Worm (Caenorhabditis elegans) whole organism, L2 larva: ENCODE data around the gene srw-16.

Source experiments
- C34F6.9 ChIP-seq: fragments of 150-350 bp; optimal IDR thresholded peaks from 2 replicates; lab custom pipeline; 2014; ENCODE audit warnings: missing biosample characterization, missing genetic modification characterization
- R02D3.7 ChIP-seq: fragments of 150-350 bp; optimal IDR thresholded peaks from 2 replicates; lab custom pipeline; 2014; ENCODE audit warnings: missing biosample characterization, missing genetic modification characterization
- Y55F3AM.14 ChIP-seq: fragments of 200-800 bp; sonication (Bioruptor generic); optimal IDR thresholded peaks from 2 replicates; lab custom pipeline; 2018; ENCODE audit warnings: mild to moderate bottlenecking, missing genetic modification characterization, missing compliant biosample characterization
- aly-2 ChIP-seq: fragments of 150-350 bp; optimal IDR thresholded peaks from 2 replicates; lab custom pipeline; 2014; ENCODE audit warnings: missing biosample characterization, missing genetic modification characterization
- blmp-1 ChIP-seq: sonication (generic microtip); optimal IDR thresholded peaks from 2 replicates; lab custom pipeline; 2017; ENCODE audit warnings: missing genetic modification characterization, mild to moderate bottlenecking, missing compliant biosample characterization, antibody characterized with exemption, moderate library complexity; ENCODE audit not compliant: insufficient read depth
- ceh-16 ChIP-seq: fragments of 150-350 bp; optimal IDR thresholded peaks from 2 replicates; lab custom pipeline; 2014; ENCODE audit warnings: missing biosample characterization, missing genetic modification characterization
- ceh-82 ChIP-seq: fragments of 150-350 bp; optimal IDR thresholded peaks from 2 replicates; lab custom pipeline; 2014; ENCODE audit warnings: missing biosample characterization, missing genetic modification characterization
- crh-2 ChIP-seq: sonication (generic microtip); optimal IDR thresholded peaks from 2 replicates; lab custom pipeline; 2017; ENCODE audit warnings: missing biosample characterization, missing genetic modification characterization
- dmd-4 ChIP-seq: sonication (generic microtip); optimal IDR thresholded peaks from 2 replicates; lab custom pipeline; 2017; ENCODE audit warnings: missing biosample characterization, missing genetic modification characterization
- egl-27 ChIP-seq: sonication (generic microtip); optimal IDR thresholded peaks from 3 replicates; lab custom pipeline; 2017; ENCODE audit warnings: missing biosample characterization, missing genetic modification reagents, missing genetic modification characterization
- elt-1 ChIP-seq: fragments of 150-350 bp; optimal IDR thresholded peaks from 2 replicates; lab custom pipeline; 2014; ENCODE audit warnings: missing biosample characterization, missing genetic modification characterization
- elt-3 ChIP-seq: sonication (generic microtip); optimal IDR thresholded peaks from 2 replicates; lab custom pipeline; 2017; ENCODE audit warnings: missing biosample characterization, missing genetic modification characterization
- fos-1 ChIP-seq: fragments of 150-350 bp; optimal IDR thresholded peaks from 2 replicates; lab custom pipeline; 2014; ENCODE audit warnings: missing biosample characterization, missing genetic modification characterization
- gmeb-1 ChIP-seq: fragments of 150-350 bp; optimal IDR thresholded peaks from 2 replicates; lab custom pipeline; 2014; ENCODE audit warnings: missing biosample characterization, missing genetic modification characterization
- lin-11 ChIP-seq: fragments of 150-350 bp; sonication (generic microtip); optimal IDR thresholded peaks from 2 replicates; lab custom pipeline; 2014; ENCODE audit warnings: missing biosample characterization, missing genetic modification characterization, inconsistent platforms, mixed read lengths
- lin-13 ChIP-seq: fragments of 150-350 bp; optimal IDR thresholded peaks from 2 replicates; lab custom pipeline; 2014; ENCODE audit warnings: missing biosample characterization, missing genetic modification reagents, missing genetic modification characterization
- lin-39 ChIP-seq: fragments of 150-350 bp; optimal IDR thresholded peaks from 2 replicates; lab custom pipeline; 2014; ENCODE audit warnings: missing biosample characterization, missing genetic modification reagents, missing genetic modification characterization
- mab-5 ChIP-seq: fragments of 150-350 bp; optimal IDR thresholded peaks from 2 replicates; lab custom pipeline; 2014; ENCODE audit warnings: missing biosample characterization, missing genetic modification characterization
- mbf-1 ChIP-seq: sonication (generic microtip); optimal IDR thresholded peaks from 2 replicates; lab custom pipeline; 2017; ENCODE audit warnings: missing biosample characterization, missing genetic modification characterization
- mdl-1 ChIP-seq, 2 experiments: fragments of 150-350 bp in 1 of 2; sonication (generic microtip) in 1 of 2; optimal IDR thresholded peaks; 2 replicates each; lab custom pipeline; 2017; ENCODE audit warnings: missing biosample characterization in 2 of 2, missing genetic modification characterization in 2 of 2
- nhr-10 ChIP-seq: sonication (generic microtip); optimal IDR thresholded peaks from 2 replicates; lab custom pipeline; 2017; ENCODE audit warnings: missing biosample characterization, missing genetic modification characterization
- nhr-11 ChIP-seq: fragments of 150-350 bp; optimal IDR thresholded peaks from 2 replicates; lab custom pipeline; 2014; ENCODE audit warnings: missing biosample characterization, missing genetic modification characterization
- nhr-21 ChIP-seq: fragments of 150-350 bp; optimal IDR thresholded peaks from 2 replicates; lab custom pipeline; 2014; ENCODE audit warnings: missing biosample characterization, missing genetic modification characterization
- nhr-23 ChIP-seq: fragments of 150-350 bp; optimal IDR thresholded peaks from 2 replicates; lab custom pipeline; 2014; ENCODE audit warnings: missing biosample characterization, missing genetic modification reagents, missing genetic modification characterization
- nhr-237 ChIP-seq: fragments of 150-350 bp; optimal IDR thresholded peaks from 2 replicates; lab custom pipeline; 2014; ENCODE audit warnings: missing biosample characterization, missing genetic modification characterization
- nhr-25 ChIP-seq: fragments of 150-350 bp; sonication (generic microtip); optimal IDR thresholded peaks from 3 replicates; lab custom pipeline; 2014; ENCODE audit warnings: missing biosample characterization, missing genetic modification characterization
- nhr-6 ChIP-seq: fragments of 150-350 bp; optimal IDR thresholded peaks from 2 replicates; lab custom pipeline; 2014; ENCODE audit warnings: missing biosample characterization, missing genetic modification characterization
- peb-1 ChIP-seq: fragments of 150-350 bp; optimal IDR thresholded peaks from 2 replicates; lab custom pipeline; 2014; ENCODE audit warnings: missing biosample characterization, missing genetic modification characterization
- skn-1 ChIP-seq: sonication (generic microtip); optimal IDR thresholded peaks from 2 replicates; lab custom pipeline; 2017; ENCODE audit warnings: missing biosample characterization, missing genetic modification characterization
- sma-9 ChIP-seq, 2 experiments: fragments of 150-350 bp in 1 of 2; sonication (generic microtip) in 1 of 2; optimal IDR thresholded peaks; 2 replicates each; lab custom pipeline; 2014 to 2016; ENCODE audit warnings: missing genetic modification characterization in 2 of 2, mild to moderate bottlenecking in 1 of 2, missing biosample characterization in 1 of 2, missing compliant biosample characterization in 1 of 2, missing genetic modification reagents in 1 of 2, moderate library complexity in 1 of 2
- snpc-4 ChIP-seq: fragments of 150-350 bp; optimal IDR thresholded peaks from 2 replicates; lab custom pipeline; 2014; ENCODE audit warnings: missing biosample characterization, missing genetic modification characterization
- unc-55 ChIP-seq: fragments of 150-350 bp; sonication (generic microtip); optimal IDR thresholded peaks from 3 replicates; lab custom pipeline; 2014; ENCODE audit warnings: missing biosample characterization, missing genetic modification reagents, missing genetic modification characterization
- ztf-1 ChIP-seq: fragments of 200-800 bp; sonication (Bioruptor generic); conservative IDR thresholded peaks from 2 replicates; pipeline ENCODE4 v1.3.6; 2022; ENCODE audit warnings: missing genetic modification characterization, missing compliant biosample characterization
- ztf-11 ChIP-seq: sonication (generic microtip); optimal IDR thresholded peaks from 2 replicates; lab custom pipeline; 2017; ENCODE audit warnings: missing biosample characterization, missing genetic modification characterization

Gene srw-16

ce11 chrV:15268302-15268701 is 6.4 kb downstream of the srw-16 start, which contains the start of gene srw-22:
srw-22 (plus strand) TSS chrV:15268602.
- TF ChIP-seq lin-11 (tag; lab: Kevin White, UChicago), result no peak
- no peak for TF ChIP-seq peb-1 (tag; lab: Kevin White, UChicago)
- TF ChIP-seq ztf-11, result no peak
- no peak for TF ChIP-seq Y55F3AM.14 (GFP tag; lab: Kevin White, UChicago)
- no peak for TF ChIP-seq ztf-1
- no peak for TF ChIP-seq nhr-10
- no peak for TF ChIP-seq ceh-82 (tag; lab: Kevin White, UChicago)
- no peak for TF ChIP-seq unc-55 (GFP tag; lab: Kevin White, UChicago)
- TF ChIP-seq, all 48 proteins: peak for 0

- no peak for TF ChIP-seq R02D3.7 (tag; lab: Kevin White, UChicago)
- TF ChIP-seq mbf-1 (tag; lab: Kevin White, UChicago), result no peak
- TF ChIP-seq nhr-6 (tag; lab: Kevin White, UChicago), result no peak
- TF ChIP-seq elt-3 (tag; lab: Kevin White, UChicago), result no peak
- TF ChIP-seq mdl-1 (tag; optimal IDR thresholded peaks at IDR 0.05; lab: Kevin White, UChicago), result no peak
- TF ChIP-seq peb-1 (tag; lab: Kevin White, UChicago), result no peak
- no peak for TF ChIP-seq ceh-82 (tag; lab: Kevin White, UChicago)
- no peak for TF ChIP-seq egl-27 (tag; lab: Kevin White, UChicago)
- no peak for TF ChIP-seq mab-5 (tag; lab: Kevin White, UChicago)
- TF ChIP-seq nhr-23 (tag; lab: Kevin White, UChicago), result no peak
- no peak for TF ChIP-seq C34F6.9 (tag; lab: Kevin White, UChicago)
- TF ChIP-seq lin-11 (tag; lab: Kevin White, UChicago), result no peak
- TF ChIP-seq crh-2 (tag; lab: Kevin White, UChicago), result no peak
- no peak for TF ChIP-seq lin-13 (GFP tag; lab: Kevin White, UChicago)
- TF ChIP-seq nhr-11 (tag; lab: Kevin White, UChicago), result no peak
- TF ChIP-seq sma-9 (GFP tag; optimal IDR thresholded peaks at IDR 0.05; lab: Kevin White, UChicago), result no peak
- TF ChIP-seq sma-9 (tag; optimal IDR thresholded peaks at IDR 0.05; lab: Kevin White, UChicago), result no peak
- TF ChIP-seq aly-2, result no peak
- TF ChIP-seq gmeb-1 (tag; lab: Kevin White, UChicago), result no peak
- TF ChIP-seq skn-1 (tag; lab: Kevin White, UChicago), result no peak
- TF ChIP-seq snpc-4, result no peak
Observed at ce11 chrV:15267405-15267804, 7.3 kb downstream of the srw-16 start, which contains the start of gene T10H4.13. T10H4.13 (minus strand) TSS chrV:15267505.

ce11 chrV:15265814-15266213 is 8.8 kb downstream of the srw-16 start, which contains the start of gene M01B2.13:
M01B2.13 (minus strand) TSS chrV:15265914.
- TF ChIP-seq elt-1 (tag; lab: Kevin White, UChicago) (no peak), ceh-82 (tag; lab: Kevin White, UChicago) (no peak), unc-55 (GFP tag; lab: Kevin White, UChicago) (no peak), nhr-25 (tag; lab: Kevin White, UChicago) (no peak), lin-13 (GFP tag; lab: Kevin White, UChicago) (no peak), skn-1 (tag; lab: Kevin White, UChicago) (no peak), lin-11 (tag; lab: Kevin White, UChicago) (no peak), nhr-23 (tag; lab: Kevin White, UChicago) (no peak), nhr-11 (tag; lab: Kevin White, UChicago) (no peak), fos-1 (tag; lab: Kevin White, UChicago) (no peak), blmp-1 (tag; lab: Kevin White, UChicago) (no peak), nhr-21 (no peak), ceh-16 (tag; lab: Kevin White, UChicago) (no peak), nhr-237 (no peak), egl-27 (tag; lab: Kevin White, UChicago) (no peak)

- TF ChIP-seq nhr-11 (tag; lab: Kevin White, UChicago), result no peak
- TF ChIP-seq mbf-1 (tag; lab: Kevin White, UChicago), result no peak
- TF ChIP-seq lin-39 (tag; lab: Kevin White, UChicago), result no peak
- TF ChIP-seq dmd-4 (tag; lab: Kevin White, UChicago), result no peak
- TF ChIP-seq, all 48 proteins: peak for 0
Observed at ce11 chrV:15264131-15264530, 10.5 kb downstream of the srw-16 start, which contains the start of gene M01B2.12. M01B2.12 (minus strand) TSS chrV:15264231.
